Fruit fly (Drosophila melanogaster): ENCODE data around the gene Men.
A peak's percentile ranks its signal among the peaks of the same experiment; 100 is the strongest.

dm6 chr3R:12685290-12685689 lies 37.0 kb downstream of the Men start:
- TF ChIP-seq bab1 (GFP tag; optimal IDR thresholded peaks at IDR 0.05) (no peak), Hr96 (GFP tag; optimal IDR thresholded peaks at IDR 0.05) (no peak), pad (GFP tag; optimal IDR thresholded peaks at IDR 0.05) (no peak), tj (GFP tag; optimal IDR thresholded peaks at IDR 0.05) (no peak), CG14711 (tag; optimal IDR thresholded peaks at IDR 0.05) (peak; percentile 15)
